Fruit fly (Drosophila melanogaster) whole organism, embryonic: ENCODE data around the gene CG7289.

ENCODE experiments used
- B-H1 ChIP-seq: fragments of 200-800 bp; sonication (Bioruptor generic); IDR thresholded peaks from 3 replicates; pipeline ENCODE4 v1.3.6; 2022; ENCODE audit warnings: missing biosample characterization, missing genetic modification characterization
- CG10366 ChIP-seq: fragments of 200-800 bp; sonication (Bioruptor generic); IDR thresholded peaks from 2 replicates; pipeline ENCODE4 v1.3.6; 2022; ENCODE audit warnings: missing biosample characterization, missing genetic modification characterization
- CG3281 ChIP-seq: fragments of 200-800 bp; sonication (Bioruptor generic); optimal IDR thresholded peaks from 3 replicates; lab custom pipeline; 2017; ENCODE audit warnings: missing biosample characterization, mild to moderate bottlenecking, missing genetic modification characterization
- HLH3B ChIP-seq: fragments of 200-800 bp; sonication (Bioruptor generic); IDR thresholded peaks from 2 replicates; pipeline ENCODE4 v1.3.6; 2022; ENCODE audit warnings: missing biosample characterization, missing genetic modification characterization
- Tbp ChIP-seq: fragments of >200 bp; optimal IDR thresholded peaks from 2 replicates; lab custom pipeline; 2018; ENCODE audit warnings: missing biosample characterization, missing genetic modification characterization
- Vsx1 ChIP-seq: fragments of 200-800 bp; sonication (Bioruptor generic); optimal IDR thresholded peaks from 2 replicates; lab custom pipeline; 2017; ENCODE audit warnings: missing biosample characterization, mild to moderate bottlenecking, missing genetic modification characterization, missing genetic modification reagents
- ap ChIP-seq: fragments of 200-800 bp; sonication (Bioruptor generic); IDR thresholded peaks from 2 replicates; pipeline ENCODE4 v1.3.6; 2022; ENCODE audit warnings: missing biosample characterization, missing genetic modification characterization
- nerfin-2 ChIP-seq: fragments of 200-800 bp; sonication (Bioruptor generic); IDR thresholded peaks from 2 replicates; pipeline ENCODE4 v1.3.6; 2022; ENCODE audit warnings: missing biosample characterization, missing genetic modification characterization; ENCODE audit not compliant: partially characterized antibody
- shn ChIP-seq: fragments of 200-800 bp; sonication (Bioruptor generic); optimal IDR thresholded peaks from 3 replicates; lab custom pipeline; 2016; ENCODE audit warnings: missing biosample characterization, missing genetic modification characterization

dm6 chr2L:1938004-1938403 is 44.0 kb upstream of the CG7289 start:
- TF ChIP-seq shn (GFP tag; lab: Kevin White, UChicago): no peak
- TF ChIP-seq B-H1 (GFP tag; lab: Robert Waterston, UW): no peak
- no peak for TF ChIP-seq Tbp (GFP tag; lab: Kevin White, UChicago)
- no peak for TF ChIP-seq Vsx1 (GFP tag; lab: Kevin White, UChicago)
- peak; percentile 68 for TF ChIP-seq nerfin-2 (GFP tag; lab: Robert Waterston, UW)
- no peak for TF ChIP-seq HLH3B (GFP tag; lab: Robert Waterston, UW)
- no peak for TF ChIP-seq CG10366
- TF ChIP-seq CG3281 (GFP tag; lab: Kevin White, UChicago): no peak
- TF ChIP-seq ap (GFP tag; lab: Robert Waterston, UW): no peak
